Fruit fly (Drosophila melanogaster) whole organism, prepupa: ENCODE measurements around the gene mEFTs.

Experiments used
- Blimp-1 ChIP-seq: fragments of 200-800 bp; sonication (Bioruptor generic); optimal IDR thresholded peaks from 3 replicates; lab custom pipeline; 2017; ENCODE audit warnings: missing biosample characterization, missing genetic modification characterization, mild to moderate bottlenecking, moderate library complexity, missing genetic modification reagents
- CG10631 ChIP-seq: fragments of 200-800 bp; sonication (Bioruptor generic); optimal IDR thresholded peaks from 2 replicates; lab custom pipeline; 2016; ENCODE audit warnings: missing biosample characterization, missing genetic modification characterization
- CG10669 ChIP-seq: fragments of 200-800 bp; sonication (Bioruptor generic); optimal IDR thresholded peaks from 3 replicates; lab custom pipeline; 2018; ENCODE audit warnings: missing biosample characterization, mild to moderate bottlenecking, missing genetic modification characterization, moderate library complexity
- CG11294 ChIP-seq: fragments of 200-800 bp; sonication (Bioruptor generic); IDR thresholded peaks from 2 replicates; pipeline ENCODE4 v1.3.6; 2022; ENCODE audit warnings: missing biosample characterization, missing genetic modification characterization
- CG11762 ChIP-seq: fragments of 200-800 bp; sonication (Bioruptor generic); optimal IDR thresholded peaks from 3 replicates; lab custom pipeline; 2016; ENCODE audit warnings: missing biosample characterization, missing genetic modification characterization; ENCODE audit not compliant: insufficient read depth
- CG15336 ChIP-seq: fragments of 200-800 bp; sonication (Bioruptor generic); IDR thresholded peaks from 2 replicates; pipeline ENCODE4 v1.3.6; 2022; ENCODE audit warnings: missing biosample characterization, missing genetic modification characterization
- CG16779 ChIP-seq: fragments of 200-800 bp; sonication (Bioruptor generic); optimal IDR thresholded peaks from 3 replicates; lab custom pipeline; 2017; ENCODE audit warnings: missing biosample characterization, mild to moderate bottlenecking, missing genetic modification characterization
- CG3032 ChIP-seq: fragments of 200-800 bp; optimal IDR thresholded peaks from 2 replicates; lab custom pipeline; 2019; ENCODE audit warnings: missing biosample characterization, mild to moderate bottlenecking, missing genetic modification characterization, moderate library complexity
- CG31627 ChIP-seq: fragments of 200-800 bp; sonication (Bioruptor generic); optimal IDR thresholded peaks from 3 replicates; lab custom pipeline; 2016; ENCODE audit warnings: missing biosample characterization, missing genetic modification characterization
- CG32006 ChIP-seq: fragments of 200-800 bp; sonication (Bioruptor generic); optimal IDR thresholded peaks from 3 replicates; lab custom pipeline; 2017; ENCODE audit warnings: missing biosample characterization, mild to moderate bottlenecking, missing genetic modification characterization
- CG3919 ChIP-seq: fragments of 200-800 bp; sonication (Bioruptor generic); optimal IDR thresholded peaks from 3 replicates; lab custom pipeline; 2016; ENCODE audit warnings: missing biosample characterization, missing genetic modification characterization
- CG6163 ChIP-seq: fragments of 200-800 bp; sonication (Bioruptor generic); IDR thresholded peaks from 3 replicates; pipeline ENCODE4 v1.3.6; 2022; ENCODE audit warnings: missing biosample characterization, missing genetic modification characterization
- CG6276 ChIP-seq: fragments of 200-800 bp; sonication (Bioruptor generic); optimal IDR thresholded peaks from 2 replicates; lab custom pipeline; 2017; ENCODE audit warnings: missing biosample characterization, mild to moderate bottlenecking, missing genetic modification characterization
- CG6792 ChIP-seq: fragments of 200-800 bp; sonication (Bioruptor generic); optimal IDR thresholded peaks from 3 replicates; lab custom pipeline; 2016; ENCODE audit warnings: missing biosample characterization, missing genetic modification characterization
- CG6854 ChIP-seq: fragments of 200-800 bp; sonication (Bioruptor generic); optimal IDR thresholded peaks from 2 replicates; lab custom pipeline; 2017; ENCODE audit warnings: missing biosample characterization, mild to moderate bottlenecking, missing genetic modification characterization
- CG7368 ChIP-seq: fragments of 200-800 bp; sonication (Bioruptor generic); optimal IDR thresholded peaks from 3 replicates; lab custom pipeline; 2016; ENCODE audit warnings: missing biosample characterization, missing genetic modification characterization
- CG8119 ChIP-seq: fragments of 200-800 bp; sonication (Bioruptor generic); IDR thresholded peaks from 3 replicates; pipeline ENCODE4 v1.3.6; 2022; ENCODE audit warnings: missing biosample characterization, missing genetic modification characterization
- CG8319 ChIP-seq: fragments of 200-800 bp; sonication (Bioruptor generic); optimal IDR thresholded peaks from 3 replicates; lab custom pipeline; 2016; ENCODE audit warnings: missing biosample characterization, missing genetic modification characterization
- CG8632 ChIP-seq: fragments of 200-800 bp; sonication (Bioruptor generic); optimal IDR thresholded peaks from 3 replicates; lab custom pipeline; 2016; ENCODE audit warnings: missing biosample characterization, missing genetic modification characterization
- Eip75B ChIP-seq: fragments of 200-800 bp; sonication (Bioruptor generic); optimal IDR thresholded peaks from 3 replicates; lab custom pipeline; 2016; ENCODE audit warnings: missing biosample characterization, missing genetic modification characterization
- Eip78C ChIP-seq: fragments of 200-800 bp; sonication (Bioruptor generic); peaks from one replicate; lab custom pipeline; 2016; ENCODE audit warnings: missing biosample characterization, missing genetic modification characterization
- Ets96B ChIP-seq: fragments of 200-800 bp; optimal IDR thresholded peaks from 2 replicates; lab custom pipeline; 2019; ENCODE audit warnings: missing biosample characterization, mild to moderate bottlenecking, missing genetic modification characterization, moderate library complexity
- Gug ChIP-seq: fragments of 200-800 bp; sonication (Bioruptor generic); IDR thresholded peaks from 2 replicates; pipeline ENCODE4 v1.3.6; 2022; ENCODE audit warnings: missing biosample characterization, missing genetic modification characterization
- Hr39 ChIP-seq: fragments of 200-800 bp; sonication (Bioruptor generic); optimal IDR thresholded peaks from 2 replicates; lab custom pipeline; 2016; ENCODE audit warnings: missing biosample characterization, missing genetic modification characterization
- Hr4 ChIP-seq: fragments of 200-800 bp; sonication (Bioruptor generic); optimal IDR thresholded peaks from 3 replicates; lab custom pipeline; 2016; ENCODE audit warnings: missing biosample characterization, missing genetic modification characterization
- Lpt ChIP-seq: fragments of 200-800 bp; sonication (Bioruptor generic); optimal IDR thresholded peaks from 3 replicates; lab custom pipeline; 2016; ENCODE audit warnings: missing biosample characterization, missing genetic modification characterization
- Met ChIP-seq: fragments of 200-800 bp; sonication (Bioruptor generic); optimal IDR thresholded peaks from 3 replicates; lab custom pipeline; 2016; ENCODE audit warnings: missing biosample characterization, missing genetic modification characterization
- OdsH ChIP-seq: fragments of 200-800 bp; sonication (Bioruptor generic); optimal IDR thresholded peaks from 3 replicates; lab custom pipeline; 2016; ENCODE audit warnings: missing biosample characterization, missing genetic modification characterization
- Smox ChIP-seq: fragments of 200-800 bp; sonication (Bioruptor generic); optimal IDR thresholded peaks from 3 replicates; lab custom pipeline; 2016; ENCODE audit warnings: missing biosample characterization, missing genetic modification characterization
- Sox102F ChIP-seq: fragments of 200-800 bp; sonication (Bioruptor generic); optimal IDR thresholded peaks from 2 replicates; lab custom pipeline; 2016; ENCODE audit warnings: missing biosample characterization, mild to moderate bottlenecking, missing genetic modification characterization
- Sox14 ChIP-seq: fragments of 200-800 bp; sonication (Bioruptor generic); optimal IDR thresholded peaks from 3 replicates; lab custom pipeline; 2016; ENCODE audit warnings: missing biosample characterization, missing genetic modification characterization
- achi ChIP-seq: fragments of 200-800 bp; sonication (Bioruptor generic); optimal IDR thresholded peaks from 3 replicates; lab custom pipeline; 2016; ENCODE audit warnings: missing biosample characterization, missing genetic modification characterization
- acj6 ChIP-seq: fragments of 200-800 bp; sonication (Bioruptor generic); optimal IDR thresholded peaks from 3 replicates; lab custom pipeline; 2016; ENCODE audit warnings: missing biosample characterization, missing genetic modification characterization
- cyc ChIP-seq: fragments of 200-800 bp; sonication (Bioruptor generic); optimal IDR thresholded peaks from 3 replicates; lab custom pipeline; 2016; ENCODE audit warnings: missing biosample characterization, missing genetic modification characterization
- dac ChIP-seq: fragments of 200-800 bp; sonication (Bioruptor generic); optimal IDR thresholded peaks from 2 replicates; lab custom pipeline; 2017; ENCODE audit warnings: missing biosample characterization, mild to moderate bottlenecking, missing genetic modification characterization
- eg ChIP-seq: fragments of 200-800 bp; sonication (Bioruptor generic); IDR thresholded peaks from 3 replicates; pipeline ENCODE4 v1.3.6; 2022; ENCODE audit warnings: missing biosample characterization, missing genetic modification characterization
- esn ChIP-seq: fragments of 200-800 bp; sonication (Bioruptor generic); optimal IDR thresholded peaks from 2 replicates; lab custom pipeline; 2016; ENCODE audit warnings: missing biosample characterization, mild to moderate bottlenecking, missing genetic modification characterization, moderate library complexity
- fd59A ChIP-seq: fragments of 200-800 bp; sonication (Bioruptor generic); optimal IDR thresholded peaks from 2 replicates; lab custom pipeline; 2017; ENCODE audit warnings: missing biosample characterization, mild to moderate bottlenecking, missing genetic modification characterization, missing genetic modification reagents
- fd85E ChIP-seq: fragments of 200-800 bp; sonication (Bioruptor generic); optimal IDR thresholded peaks from 3 replicates; lab custom pipeline; 2016; ENCODE audit warnings: missing biosample characterization, missing genetic modification characterization
- fkh ChIP-seq: fragments of 200-800 bp; sonication (Bioruptor generic); optimal IDR thresholded peaks from 3 replicates; lab custom pipeline; 2017; ENCODE audit warnings: missing biosample characterization, mild to moderate bottlenecking, missing genetic modification characterization, moderate library complexity
- lz ChIP-seq: fragments of 200-800 bp; sonication (Bioruptor generic); optimal IDR thresholded peaks from 3 replicates; lab custom pipeline; 2016; ENCODE audit warnings: missing biosample characterization, missing genetic modification characterization
- net ChIP-seq: fragments of 200-800 bp; sonication (Bioruptor generic); optimal IDR thresholded peaks from 3 replicates; lab custom pipeline; 2016; ENCODE audit warnings: missing biosample characterization, missing genetic modification characterization
- pdm3 ChIP-seq: fragments of 200-800 bp; sonication (Bioruptor generic); optimal IDR thresholded peaks from 3 replicates; lab custom pipeline; 2016; ENCODE audit warnings: missing biosample characterization, missing genetic modification characterization
- salr ChIP-seq, 2 experiments: fragments of 200-800 bp; sonication (Bioruptor generic); optimal IDR thresholded peaks; 3 replicates each; lab custom pipeline; 2016 to 2018; ENCODE audit warnings: missing biosample characterization in 2 of 2, missing genetic modification characterization in 2 of 2, mild to moderate bottlenecking in 1 of 2
- spab ChIP-seq: fragments of 200-800 bp; sonication (Bioruptor generic); optimal IDR thresholded peaks from 2 replicates; lab custom pipeline; 2017; ENCODE audit warnings: missing biosample characterization, mild to moderate bottlenecking, missing genetic modification characterization, missing genetic modification reagents
- ss ChIP-seq, 2 experiments: fragments of 200-800 bp; sonication (Bioruptor generic); optimal IDR thresholded peaks; 2 replicates in 1 of 2; 3 replicates in 1 of 2; lab custom pipeline; 2017 to 2018; ENCODE audit warnings: mild to moderate bottlenecking in 2 of 2, missing biosample characterization in 2 of 2, missing genetic modification characterization in 2 of 2, moderate library complexity in 1 of 2
- svp ChIP-seq: fragments of 200-800 bp; sonication (Bioruptor generic); peaks from one replicate; lab custom pipeline; 2016; ENCODE audit warnings: missing biosample characterization, missing genetic modification characterization
- topi ChIP-seq: fragments of 200-800 bp; sonication (Bioruptor generic); optimal IDR thresholded peaks from 3 replicates; lab custom pipeline; 2016; ENCODE audit warnings: missing biosample characterization, missing genetic modification characterization
- vri ChIP-seq: fragments of 200-800 bp; sonication (Bioruptor generic); optimal IDR thresholded peaks from 3 replicates; lab custom pipeline; 2016; ENCODE audit warnings: missing biosample characterization, mild to moderate bottlenecking, missing genetic modification characterization

The mEFTs gene

DNA sequence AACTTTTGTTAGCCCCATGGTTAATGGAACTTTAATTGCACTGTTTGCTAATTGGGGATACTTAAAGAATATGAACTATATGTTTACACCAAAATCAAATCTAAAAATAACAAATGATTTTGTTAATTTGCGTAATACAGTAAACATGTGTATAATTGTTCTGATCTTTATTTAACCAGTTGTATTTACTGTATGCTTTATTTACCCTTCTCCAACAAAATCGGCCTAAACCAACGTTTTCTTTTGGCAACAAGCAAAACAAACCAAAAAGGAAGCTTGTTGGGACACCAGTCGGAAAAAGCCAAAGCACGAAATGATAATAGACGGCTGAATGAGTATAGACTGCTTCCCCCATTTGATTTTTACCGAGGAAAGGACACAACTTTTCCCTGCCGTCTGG lies 30.3 kb downstream of the mEFTs start:
- no peak for TF ChIP-seq CG7368 (GFP tag; lab: Kevin White, UChicago)
- no peak for TF ChIP-seq Smox (GFP tag; lab: Kevin White, UChicago)
- TF ChIP-seq spab (GFP tag; lab: Kevin White, UChicago), result no peak
- peak; percentile 19 for TF ChIP-seq vri
- TF ChIP-seq svp (GFP tag; lab: Kevin White, UChicago), result no peak
- peak; percentile 76 for TF ChIP-seq fkh (GFP tag; lab: Kevin White, UChicago)
- no peak for TF ChIP-seq Blimp-1 (GFP tag; lab: Kevin White, UChicago)
- TF ChIP-seq lz (GFP tag; lab: Kevin White, UChicago), result no peak

DNA sequence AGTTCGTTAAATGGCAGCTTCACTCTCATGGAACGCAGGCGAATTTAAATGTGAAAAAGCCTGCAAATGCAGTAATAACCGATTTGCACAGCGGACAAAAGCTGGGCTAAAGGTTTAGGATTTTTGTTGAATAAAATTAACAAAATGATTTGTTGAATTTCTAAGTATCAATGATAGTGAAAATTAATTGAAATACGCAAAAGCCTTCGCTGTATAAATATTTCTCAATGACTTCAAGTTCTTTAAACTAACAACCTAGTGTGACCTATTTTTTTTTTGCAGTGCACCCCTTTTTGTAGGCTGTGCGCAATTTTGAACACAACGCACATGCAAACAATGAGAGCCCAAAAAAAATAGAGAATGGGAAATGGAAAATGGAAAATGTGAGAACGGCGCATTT lies 34.0 kb downstream of the mEFTs start:
- peak; percentile 24 for TF ChIP-seq CG8632 (GFP tag; lab: Kevin White, UChicago)
- TF ChIP-seq CG6854 (GFP tag; lab: Kevin White, UChicago), result no peak
- peak; percentile 7 for TF ChIP-seq lz (GFP tag; lab: Kevin White, UChicago)
- peak; percentile 58 for TF ChIP-seq Hr4 (GFP tag; lab: Kevin White, UChicago)
- peak; percentile 39 for TF ChIP-seq CG6276 (GFP tag; lab: Kevin White, UChicago)
- TF ChIP-seq vri, result no peak
- no peak for TF ChIP-seq fkh (GFP tag; lab: Kevin White, UChicago)
- TF ChIP-seq dac, result no peak
- TF ChIP-seq CG11762 (GFP tag; lab: Kevin White, UChicago), result no peak
- TF ChIP-seq CG3919 (GFP tag; lab: Kevin White, UChicago), result peak; percentile 2
- no peak for TF ChIP-seq topi (GFP tag; lab: Kevin White, UChicago)
- TF ChIP-seq fd85E (GFP tag; lab: Kevin White, UChicago), result no peak
- TF ChIP-seq fd59A (GFP tag; lab: Kevin White, UChicago), result no peak
- TF ChIP-seq Blimp-1 (GFP tag; lab: Kevin White, UChicago), result no peak
- no peak for TF ChIP-seq CG8319
- no peak for TF ChIP-seq svp (GFP tag; lab: Kevin White, UChicago)
- TF ChIP-seq CG6792 (GFP tag; lab: Kevin White, UChicago), result peak; percentile 30
- no peak for TF ChIP-seq CG16779
- TF ChIP-seq esn, result peak; percentile 26
- no peak for TF ChIP-seq spab (GFP tag; lab: Kevin White, UChicago)
- no peak for TF ChIP-seq Met (GFP tag; lab: Kevin White, UChicago)
- peak; percentile 6 for TF ChIP-seq Ets96B (tag; lab: Kevin White, UChicago)
- TF ChIP-seq ss (GFP tag; optimal IDR thresholded peaks at IDR 0.05; lab: Kevin White, UChicago), result no peak
- peak; percentile 61 for TF ChIP-seq acj6 (GFP tag; lab: Kevin White, UChicago)
- TF ChIP-seq eg, result peak; percentile 58
- peak; percentile 46 for TF ChIP-seq Sox14 (GFP tag; lab: Kevin White, UChicago)
- TF ChIP-seq cyc (GFP tag; lab: Kevin White, UChicago), result no peak
- no peak for TF ChIP-seq Hr39 (GFP tag; lab: Kevin White, UChicago)
- peak; percentile 12 for TF ChIP-seq CG10669 (GFP tag; lab: Kevin White, UChicago)
- TF ChIP-seq OdsH, result peak; percentile 46
- TF ChIP-seq CG32006 (GFP tag; lab: Kevin White, UChicago), result peak; percentile 65
- peak; percentile 63 for TF ChIP-seq Lpt (GFP tag; lab: Kevin White, UChicago)
- TF ChIP-seq Sox102F (GFP tag; lab: Kevin White, UChicago), result no peak
- TF ChIP-seq CG6163 (GFP tag; lab: Robert Waterston, UW), result peak; percentile 42; the same call in 1 of the 3 replicates
- peak; percentile 73 for TF ChIP-seq CG8119 (GFP tag; lab: Robert Waterston, UW)
- peak; percentile 46 for TF ChIP-seq CG10631
- TF ChIP-seq CG3032, result no peak
- no peak for TF ChIP-seq net
- TF ChIP-seq CG31627 (GFP tag; lab: Kevin White, UChicago), result peak; percentile 17
- TF ChIP-seq Eip75B (GFP tag; lab: Kevin White, UChicago), result peak; percentile 49
- no peak for TF ChIP-seq CG11294
- TF ChIP-seq pdm3 (GFP tag; lab: Kevin White, UChicago), result peak; percentile 49
- TF ChIP-seq CG15336 (GFP tag; lab: Robert Waterston, UW), result peak; percentile 75
- peak; percentile 39 for TF ChIP-seq Gug (GFP tag; lab: Robert Waterston, UW)
- peak; percentile 34 for TF ChIP-seq achi (GFP tag; lab: Kevin White, UChicago)
- no peak for TF ChIP-seq salr (GFP tag; optimal IDR thresholded peaks at IDR 0.05; lab: Kevin White, UChicago)
- peak; percentile 84 for TF ChIP-seq Eip78C
